Fruit fly (Drosophila melanogaster) whole organism, adult: Measurements from ENCODE around the gene CG32284.

ENCODE experiments used
- CG11617 ChIP-seq: fragments of 200-800 bp; sonication (Bioruptor generic); optimal IDR thresholded peaks from 2 replicates; lab custom pipeline; 2017; ENCODE audit warnings: mild to moderate bottlenecking, missing biosample characterization, missing genetic modification reagents, missing genetic modification characterization
- CG12768 ChIP-seq: fragments of 200-800 bp; sonication (Bioruptor generic); optimal IDR thresholded peaks from 2 replicates; lab custom pipeline; 2017; ENCODE audit warnings: missing biosample characterization, missing genetic modification characterization, mild to moderate bottlenecking, moderate library complexity, missing genetic modification reagents
- CG14711 ChIP-seq: fragments of 200-800 bp; sonication (Bioruptor generic); optimal IDR thresholded peaks from 2 replicates; lab custom pipeline; 2018; ENCODE audit warnings: missing biosample characterization, mild to moderate bottlenecking, missing genetic modification characterization, moderate library complexity
- CG1620 ChIP-seq: fragments of 200-800 bp; sonication (Bioruptor generic); optimal IDR thresholded peaks from 2 replicates; lab custom pipeline; 2016; ENCODE audit warnings: missing biosample characterization, missing genetic modification characterization
- CG33017 ChIP-seq: fragments of 200-800 bp; sonication (Bioruptor generic); optimal IDR thresholded peaks from 2 replicates; lab custom pipeline; 2018; ENCODE audit warnings: missing biosample characterization, mild to moderate bottlenecking, missing genetic modification characterization, moderate library complexity
- CG5204 ChIP-seq: fragments of 200-800 bp; sonication (Bioruptor generic); optimal IDR thresholded peaks from 2 replicates; lab custom pipeline; 2016; ENCODE audit warnings: missing biosample characterization, missing genetic modification characterization
- CG7045 ChIP-seq: fragments of 200-800 bp; sonication (Bioruptor generic); optimal IDR thresholded peaks from 2 replicates; lab custom pipeline; 2017; ENCODE audit warnings: missing biosample characterization, mild to moderate bottlenecking, missing genetic modification characterization
- CG7101 ChIP-seq: fragments of 200-800 bp; sonication (Bioruptor generic); optimal IDR thresholded peaks from 2 replicates; lab custom pipeline; 2018; ENCODE audit warnings: missing biosample characterization, mild to moderate bottlenecking, missing genetic modification characterization, moderate library complexity
- Clk ChIP-seq: fragments of 200-800 bp; sonication (Bioruptor generic); optimal IDR thresholded peaks from 2 replicates; lab custom pipeline; 2017; ENCODE audit warnings: missing biosample characterization, missing genetic modification characterization
- Crg-1 ChIP-seq: fragments of 200-800 bp; sonication (Bioruptor generic); optimal IDR thresholded peaks from 2 replicates; lab custom pipeline; 2016; ENCODE audit warnings: missing biosample characterization, missing genetic modification characterization
- Hr96 ChIP-seq: fragments of 200-800 bp; sonication (Bioruptor generic); optimal IDR thresholded peaks from 2 replicates; lab custom pipeline; 2016; ENCODE audit warnings: missing biosample characterization, missing genetic modification characterization
- Mnt ChIP-seq: fragments of 200-800 bp; sonication (Bioruptor generic); optimal IDR thresholded peaks from 2 replicates; lab custom pipeline; 2016; ENCODE audit warnings: missing biosample characterization, mild to moderate bottlenecking, missing genetic modification characterization
- bab1 ChIP-seq: fragments of 200-800 bp; sonication (Bioruptor generic); optimal IDR thresholded peaks from 3 replicates; lab custom pipeline; 2019; ENCODE audit warnings: missing biosample characterization, mild to moderate bottlenecking, missing genetic modification characterization, moderate library complexity
- cic ChIP-seq: fragments of 200-800 bp; sonication (Bioruptor generic); optimal IDR thresholded peaks from 2 replicates; lab custom pipeline; 2017; ENCODE audit warnings: missing biosample characterization, mild to moderate bottlenecking, missing genetic modification characterization, moderate library complexity
- cnc ChIP-seq, 2 experiments: fragments of >200 bp; optimal IDR thresholded peaks; 2 replicates each; lab custom pipeline; 2017
- kay ChIP-seq: fragments of 200-800 bp; sonication (Bioruptor generic); peaks from one replicate; lab custom pipeline; 2016; ENCODE audit warnings: missing biosample characterization, missing genetic modification characterization, borderline replicate concordance
- ovo ChIP-seq: fragments of 200-800 bp; sonication (Bioruptor generic); optimal IDR thresholded peaks from 2 replicates; lab custom pipeline; 2016; ENCODE audit warnings: missing biosample characterization, missing genetic modification characterization
- pad ChIP-seq: fragments of 200-800 bp; sonication (Bioruptor generic); optimal IDR thresholded peaks from 3 replicates; lab custom pipeline; 2017; ENCODE audit warnings: missing biosample characterization, missing genetic modification characterization, mild to moderate bottlenecking, moderate library complexity, missing genetic modification reagents
- tj ChIP-seq: fragments of 200-800 bp; sonication (Bioruptor generic); optimal IDR thresholded peaks from 3 replicates; lab custom pipeline; 2017; ENCODE audit warnings: missing biosample characterization, mild to moderate bottlenecking, missing genetic modification characterization, moderate library complexity
- toe ChIP-seq: fragments of 200-800 bp; sonication (Bioruptor generic); optimal IDR thresholded peaks from 2 replicates; lab custom pipeline; 2016; ENCODE audit warnings: missing biosample characterization, missing genetic modification characterization

The CG32284 gene

DNA sequence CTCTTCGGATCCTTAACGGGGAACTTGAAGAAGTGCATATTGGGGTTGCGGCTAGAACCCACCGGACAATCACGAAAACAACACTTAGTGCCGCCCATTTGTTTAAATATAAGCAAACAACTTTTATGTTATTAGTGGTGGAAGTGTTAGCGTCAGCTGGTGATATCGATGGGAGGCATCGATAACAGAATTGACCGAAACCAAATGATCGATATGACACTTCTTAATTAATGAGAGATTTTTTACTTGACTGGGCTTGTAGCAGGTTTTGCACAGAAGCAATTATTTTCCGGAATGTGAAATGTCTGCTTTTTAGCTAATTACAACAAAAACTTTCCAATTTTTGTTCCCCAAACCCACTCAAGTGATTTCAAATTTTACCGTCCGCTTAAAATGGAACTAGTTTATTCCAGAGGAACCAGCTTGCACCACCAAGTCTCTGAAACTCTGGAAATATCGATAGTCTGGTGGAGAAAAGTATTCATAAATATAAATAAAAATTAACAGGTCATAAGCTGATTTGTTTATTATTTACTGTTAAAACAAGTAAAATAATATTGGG lies 6.0 kb downstream of the CG32284 start, which contains the start of gene CG14965:
CG14965 (minus strand) TSS at position 159 of the 562 bp plus-strand sequence.
- TF ChIP-seq CG33017 (tag; lab: Kevin White, UChicago): no peak
- no peak for TF ChIP-seq Hr96 (GFP tag; lab: Kevin White, UChicago)
- no peak for TF ChIP-seq cnc (optimal IDR thresholded peaks at IDR 0.05; lab: Kevin White, UChicago)
- no peak for TF ChIP-seq CG7045
- TF ChIP-seq toe (GFP tag; lab: Kevin White, UChicago): no peak
- TF ChIP-seq Clk (GFP tag; lab: Kevin White, UChicago): no peak
- no peak for TF ChIP-seq CG12768 (GFP tag; lab: Kevin White, UChicago)
- no peak for TF ChIP-seq pad (GFP tag; lab: Kevin White, UChicago)
- TF ChIP-seq tj: no peak
- no peak for TF ChIP-seq kay (GFP tag; lab: Kevin White, UChicago)
- TF ChIP-seq cic: no peak
- TF ChIP-seq CG7101: no peak
- TF ChIP-seq ovo (GFP tag; lab: Kevin White, UChicago): no peak
- no peak for TF ChIP-seq CG5204 (GFP tag; lab: Kevin White, UChicago)
- no peak for TF ChIP-seq CG1620 (GFP tag; lab: Kevin White, UChicago)
- no peak for TF ChIP-seq bab1 (GFP tag; lab: Kevin White, UChicago)
- TF ChIP-seq Crg-1: no peak

DNA sequence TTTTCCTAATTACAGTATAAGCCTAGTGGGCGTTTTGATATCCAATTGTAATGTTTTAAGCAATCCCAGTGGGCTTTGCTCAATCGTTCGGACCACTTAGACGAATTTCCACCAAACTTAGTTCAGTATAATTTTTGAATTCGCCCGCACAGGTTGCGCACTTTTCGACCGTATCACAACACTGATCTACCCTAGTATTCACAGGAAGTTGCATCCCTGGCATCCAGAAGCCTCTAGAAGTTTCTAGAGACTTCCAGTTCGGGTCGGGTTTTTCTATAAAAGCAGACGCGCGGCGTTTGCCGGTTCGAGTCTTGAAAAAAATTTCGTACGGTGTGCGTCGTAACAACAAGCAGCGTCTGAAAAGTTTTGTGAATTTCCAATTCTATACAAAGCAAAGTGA lies 6.4 kb downstream of the CG32284 start, which contains the start of gene Hsp83:
Hsp83 (plus strand) TSS at position 58 of the 400 bp plus-strand sequence.
- TF ChIP-seq toe (GFP tag; lab: Kevin White, UChicago) (peak; percentile 86), Crg-1 (peak; percentile 99), cnc (optimal IDR thresholded peaks at IDR 0.05; lab: Kevin White, UChicago) (no peak), CG33017 (tag; lab: Kevin White, UChicago) (peak; percentile 99), CG5204 (GFP tag; lab: Kevin White, UChicago) (peak; percentile 96), Hr96 (GFP tag; lab: Kevin White, UChicago) (peak; percentile 97), Mnt (GFP tag; lab: Kevin White, UChicago) (peak; percentile 98), ovo (GFP tag; lab: Kevin White, UChicago) (peak; percentile 96), CG14711 (tag; lab: Kevin White, UChicago) (peak; percentile 86), cic (peak; percentile 99), CG11617 (GFP tag; lab: Kevin White, UChicago) (peak; percentile 99), tj (peak; percentile 87), pad (GFP tag; lab: Kevin White, UChicago) (peak; percentile 91), bab1 (GFP tag; lab: Kevin White, UChicago) (peak; percentile 98), Clk (GFP tag; lab: Kevin White, UChicago) (peak; percentile 92), CG7101 (peak; percentile 99), CG1620 (GFP tag; lab: Kevin White, UChicago) (peak; percentile 91), kay (GFP tag; lab: Kevin White, UChicago) (peak; percentile 98), CG12768 (GFP tag; lab: Kevin White, UChicago) (peak; percentile 99), CG7045 (peak; percentile 99)

DNA sequence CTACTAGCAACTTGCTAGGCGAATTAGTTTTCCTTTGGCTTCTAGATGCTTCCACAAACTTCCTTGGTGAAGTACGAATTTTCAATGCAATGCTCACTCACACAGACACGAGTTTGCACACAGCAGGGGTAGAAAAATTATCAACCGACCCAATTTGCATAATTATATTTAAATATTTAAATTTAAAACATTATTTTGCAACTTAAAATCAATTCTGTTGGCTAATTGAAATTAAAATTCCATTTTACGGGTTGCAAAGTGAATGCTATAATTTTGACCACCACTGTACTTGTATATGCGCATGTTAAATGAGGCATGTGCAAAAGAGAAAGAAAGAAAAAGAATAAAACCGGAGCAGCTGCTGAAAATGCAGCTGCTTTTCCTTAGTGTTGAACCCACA lies 7.6 kb downstream of the CG32284 start:
- TF ChIP-seq CG5204 (GFP tag; lab: Kevin White, UChicago) (peak; percentile 46), kay (GFP tag; lab: Kevin White, UChicago) (no peak), toe (GFP tag; lab: Kevin White, UChicago) (no peak), CG7045 (peak; percentile 88), pad (GFP tag; lab: Kevin White, UChicago) (peak; percentile 70), bab1 (GFP tag; lab: Kevin White, UChicago) (peak; percentile 87), Crg-1 (peak; percentile 40), ovo (GFP tag; lab: Kevin White, UChicago) (no peak), cic (peak; percentile 48), CG1620 (GFP tag; lab: Kevin White, UChicago) (peak; percentile 59), CG12768 (GFP tag; lab: Kevin White, UChicago) (peak; percentile 87), CG11617 (GFP tag; lab: Kevin White, UChicago) (peak; percentile 86), cnc (optimal IDR thresholded peaks at IDR 0.05; lab: Kevin White, UChicago) (no peak), Mnt (GFP tag; lab: Kevin White, UChicago) (peak; percentile 77), CG33017 (tag; lab: Kevin White, UChicago) (peak; percentile 95), CG14711 (tag; lab: Kevin White, UChicago) (peak; percentile 94), Hr96 (GFP tag; lab: Kevin White, UChicago) (peak; percentile 35), tj (peak; percentile 58), CG7101 (peak; percentile 94), Clk (GFP tag; lab: Kevin White, UChicago) (peak; percentile 41)

dm6 chr3L:3197464-3197863 lies 11.0 kb downstream of the CG32284 start, which contains the start of gene CG14966:
TSS of gene CG14966 (minus strand) at chr3L:3197631.
- TF ChIP-seq pad (GFP tag; lab: Kevin White, UChicago): no peak
- no peak for TF ChIP-seq Crg-1
- TF ChIP-seq cnc (optimal IDR thresholded peaks at IDR 0.05; lab: Kevin White, UChicago): no peak
- TF ChIP-seq CG1620 (GFP tag; lab: Kevin White, UChicago): peak; percentile 32
- TF ChIP-seq tj: peak; percentile 32
- peak; percentile 57 for TF ChIP-seq Mnt (GFP tag; lab: Kevin White, UChicago)
- peak; percentile 50 for TF ChIP-seq CG7101
- no peak for TF ChIP-seq kay (GFP tag; lab: Kevin White, UChicago)
- TF ChIP-seq CG11617 (GFP tag; lab: Kevin White, UChicago): peak; percentile 40
- TF ChIP-seq CG5204 (GFP tag; lab: Kevin White, UChicago): no peak
- TF ChIP-seq Clk (GFP tag; lab: Kevin White, UChicago): no peak
- TF ChIP-seq toe (GFP tag; lab: Kevin White, UChicago): peak; percentile 23
- TF ChIP-seq CG7045: peak; percentile 5
- peak; percentile 80 for TF ChIP-seq bab1 (GFP tag; lab: Kevin White, UChicago)
- TF ChIP-seq CG33017 (tag; lab: Kevin White, UChicago): peak; percentile 6
- no peak for TF ChIP-seq Hr96 (GFP tag; lab: Kevin White, UChicago)
- peak; percentile 2 for TF ChIP-seq cic
- TF ChIP-seq ovo (GFP tag; lab: Kevin White, UChicago): peak; percentile 54
- no peak for TF ChIP-seq CG14711 (tag; lab: Kevin White, UChicago)
- no peak for TF ChIP-seq CG12768 (GFP tag; lab: Kevin White, UChicago)
